Worm (Caenorhabditis elegans): ENCODE data around the gene W09D6.5.

Gene W09D6.5

ce11 chrIII:11050658-11051118, 37.6 kb upstream of the W09D6.5 start (continued):
- TF ChIP-seq nhr-25 (tag; optimal IDR thresholded peaks at IDR 0.05) (no peak), hmg-11 (tag; optimal IDR thresholded peaks at IDR 0.05) (peak; percentile 55), ztf-11 (tag; optimal IDR thresholded peaks at IDR 0.05) (no peak), elt-2 (tag; optimal IDR thresholded peaks at IDR 0.05) (peak; percentile 48), daf-12 (tag; optimal IDR thresholded peaks at IDR 0.05) (no peak), nhr-67 (tag; optimal IDR thresholded peaks at IDR 0.05) (no peak), unc-39 (tag; optimal IDR thresholded peaks at IDR 0.05) (no peak), sea-2 (GFP tag; optimal IDR thresholded peaks at IDR 0.05) (no peak), nhr-77 (tag; optimal IDR thresholded peaks at IDR 0.05) (no peak), ztf-4 (tag; optimal IDR thresholded peaks at IDR 0.05) (no peak)

ce11 chrIII:11053603-11054002, 34.7 kb upstream of the W09D6.5 start:
- no peak for TF ChIP-seq lin-39 (tag; optimal IDR thresholded peaks at IDR 0.05)
- TF ChIP-seq zag-1 (tag; optimal IDR thresholded peaks at IDR 0.05): no peak
- no peak for TF ChIP-seq elt-2 (tag; optimal IDR thresholded peaks at IDR 0.05)
- no peak for TF ChIP-seq tbx-2 (tag; optimal IDR thresholded peaks at IDR 0.05)
- TF ChIP-seq ztf-4 (tag; optimal IDR thresholded peaks at IDR 0.05): no peak
- TF ChIP-seq elt-1 (tag; optimal IDR thresholded peaks at IDR 0.05): no peak
- no peak for TF ChIP-seq nhr-67 (tag; optimal IDR thresholded peaks at IDR 0.05)
- TF ChIP-seq lsy-12 (tag; optimal IDR thresholded peaks at IDR 0.05): no peak
- TF ChIP-seq pha-4 (tag; optimal IDR thresholded peaks at IDR 0.05): no peak
- no peak for TF ChIP-seq sea-2 (GFP tag; optimal IDR thresholded peaks at IDR 0.05)
- no peak for TF ChIP-seq nhr-12 (tag; optimal IDR thresholded peaks at IDR 0.05)
- TF ChIP-seq nhr-28 (tag; optimal IDR thresholded peaks at IDR 0.05): no peak
- TF ChIP-seq mml-1 (tag; optimal IDR thresholded peaks at IDR 0.05): no peak
- no peak for TF ChIP-seq skn-1 (tag; optimal IDR thresholded peaks at IDR 0.05)
- no peak for TF ChIP-seq egl-27 (tag; optimal IDR thresholded peaks at IDR 0.05)
- TF ChIP-seq nhr-43 (tag; optimal IDR thresholded peaks at IDR 0.05; ENCODE audit: poor library complexity, severe bottlenecking): no peak
- TF ChIP-seq jun-1 (tag; optimal IDR thresholded peaks at IDR 0.05): no peak
- no peak for TF ChIP-seq ama-1 (optimal IDR thresholded peaks at IDR 0.05)

- TF ChIP-seq ztf-11 (tag; optimal IDR thresholded peaks at IDR 0.05): no peak
- TF ChIP-seq nfya-1 (tag; optimal IDR thresholded peaks at IDR 0.05; ENCODE audit: insufficient read depth): peak; percentile 96
Observed at ce11 chrIII:11054032-11054431, 34.3 kb upstream of the W09D6.5 start.

- no peak for TF ChIP-seq ZK546.5 (tag; optimal IDR thresholded peaks at IDR 0.05)
- peak; percentile 78 for TF ChIP-seq nhr-25 (tag; optimal IDR thresholded peaks at IDR 0.05)
- TF ChIP-seq zag-1 (tag; optimal IDR thresholded peaks at IDR 0.05): no peak
- TF ChIP-seq ceh-28 (tag; optimal IDR thresholded peaks at IDR 0.05): peak; percentile 17
- TF ChIP-seq pha-4 (tag; optimal IDR thresholded peaks at IDR 0.05): peak; percentile 92
- peak; percentile 52 for TF ChIP-seq pqm-1 (tag; optimal IDR thresholded peaks at IDR 0.05)
- TF ChIP-seq lin-39 (tag; optimal IDR thresholded peaks at IDR 0.05): peak; percentile 82
- TF ChIP-seq mdl-1 (tag; optimal IDR thresholded peaks at IDR 0.05): no peak
- no peak for TF ChIP-seq elt-3 (tag; optimal IDR thresholded peaks at IDR 0.05)
- TF ChIP-seq egl-5 (tag; optimal IDR thresholded peaks at IDR 0.05): peak; percentile 15
- no peak for TF ChIP-seq unc-62 (GFP tag; optimal IDR thresholded peaks at IDR 0.05)
- peak; percentile 22 for TF ChIP-seq egl-27 (tag; optimal IDR thresholded peaks at IDR 0.05)
- TF ChIP-seq fkh-2 (tag; optimal IDR thresholded peaks at IDR 0.05): no peak
- TF ChIP-seq elt-2 (tag; optimal IDR thresholded peaks at IDR 0.05): peak; percentile 44
- TF ChIP-seq ama-1 (optimal IDR thresholded peaks at IDR 0.05): no peak
- TF ChIP-seq jun-1 (tag; optimal IDR thresholded peaks at IDR 0.05): peak; percentile 27
- no peak for TF ChIP-seq elt-1 (tag; optimal IDR thresholded peaks at IDR 0.05)
- no peak for TF ChIP-seq ceh-82 (tag; optimal IDR thresholded peaks at IDR 0.05)
- TF ChIP-seq fkh-10 (GFP tag; optimal IDR thresholded peaks at IDR 0.05): no peak
- peak; percentile 92 for TF ChIP-seq nfya-1 (tag; optimal IDR thresholded peaks at IDR 0.05; ENCODE audit: insufficient read depth)
- no peak for TF ChIP-seq unc-39 (tag; optimal IDR thresholded peaks at IDR 0.05)
- TF ChIP-seq snpc-4 (tag; optimal IDR thresholded peaks at IDR 0.05): peak; percentile 46
- TF ChIP-seq nhr-23 (tag; optimal IDR thresholded peaks at IDR 0.05): peak; percentile 75
- TF ChIP-seq lin-15B (tag; optimal IDR thresholded peaks at IDR 0.05): peak; percentile 53
- no peak for TF ChIP-seq ceh-9 (tag; optimal IDR thresholded peaks at IDR 0.05)
- peak; percentile 72 for TF ChIP-seq hmg-11 (tag; optimal IDR thresholded peaks at IDR 0.05)
- TF ChIP-seq eor-1 (tag; optimal IDR thresholded peaks at IDR 0.05): no peak
Observed at ce11 chrIII:11054532-11055265, 33.6 kb upstream of the W09D6.5 start.

All from whole organism, L3 larva.